Worm (Caenorhabditis elegans) whole organism, young adult: ENCODE measurements around the gene dgk-5.

ENCODE experiments used
- Y79H2A.3 ChIP-seq: fragments of 200-800 bp; sonication (Bioruptor generic); conservative IDR thresholded peaks from 2 replicates; pipeline ENCODE4 v1.3.6; 2022; ENCODE audit warnings: missing genetic modification reagents, missing genetic modification characterization, missing compliant biosample characterization
- Y95B8A.8 ChIP-seq: fragments of 200-800 bp; sonication (Bioruptor generic); IDR thresholded peaks from 2 replicates; pipeline ENCODE4 v1.3.6; 2022; ENCODE audit warnings: missing genetic modification reagents, missing genetic modification characterization, missing compliant biosample characterization
- ama-1 ChIP-seq, 3 experiments: fragments of 150-350 bp in 1 of 3; sonication (generic microtip) in 2 of 3; optimal IDR thresholded peaks; 2 replicates each; lab custom pipeline; 2014 to 2018; ENCODE audit warnings: missing biosample characterization in 2 of 3, missing genetic modification characterization in 2 of 3, missing genetic modification reagents in 2 of 3
- cebp-1 ChIP-seq, 2 experiments: fragments of 200-800 bp in 1 of 2; sonication (Bioruptor generic) in 1 of 2; sonication (generic microtip) in 1 of 2; IDR thresholded peaks in 1 of 2; optimal IDR thresholded peaks in 1 of 2; 2 replicates each; pipeline versions ENCODE4 v1.3.6 to Lab custom; 2017 to 2022; ENCODE audit warnings: missing compliant biosample characterization in 2 of 2, missing genetic modification characterization in 2 of 2, mild to moderate bottlenecking in 1 of 2, missing genetic modification reagents in 1 of 2, moderate library complexity in 1 of 2
- dox-1 ChIP-seq: fragments of 200-800 bp; sonication (Bioruptor generic); IDR thresholded peaks from 2 replicates; pipeline ENCODE4 v1.3.6; 2022; ENCODE audit warnings: missing genetic modification reagents, missing genetic modification characterization, missing compliant biosample characterization
- efl-1 ChIP-seq: fragments of 150-350 bp; optimal IDR thresholded peaks from 2 replicates; lab custom pipeline; 2014; ENCODE audit warnings: missing biosample characterization, missing genetic modification reagents, missing genetic modification characterization
- mes-4 ChIP-seq: sonication (generic microtip); optimal IDR thresholded peaks from 2 replicates; lab custom pipeline; 2016; ENCODE audit warnings: missing genotype, missing genetic modification characterization, missing compliant biosample characterization
- nfya-1 ChIP-seq: sonication (generic microtip); optimal IDR thresholded peaks from 2 replicates; lab custom pipeline; 2017; ENCODE audit warnings: antibody characterized with exemption, missing compliant biosample characterization, missing genetic modification characterization, borderline replicate concordance; ENCODE audit not compliant: insufficient read depth
- unc-62 ChIP-seq: fragments of 150-350 bp; optimal IDR thresholded peaks from 2 replicates; lab custom pipeline; 2014; ENCODE audit warnings: missing biosample characterization, missing genetic modification reagents, missing genetic modification characterization
- zfh-2 ChIP-seq: fragments of 200-800 bp; sonication (Bioruptor generic); conservative IDR thresholded peaks from 2 replicates; pipeline ENCODE4 v1.3.6; 2022; ENCODE audit warnings: missing genetic modification reagents, missing genetic modification characterization, missing compliant biosample characterization

DNA sequence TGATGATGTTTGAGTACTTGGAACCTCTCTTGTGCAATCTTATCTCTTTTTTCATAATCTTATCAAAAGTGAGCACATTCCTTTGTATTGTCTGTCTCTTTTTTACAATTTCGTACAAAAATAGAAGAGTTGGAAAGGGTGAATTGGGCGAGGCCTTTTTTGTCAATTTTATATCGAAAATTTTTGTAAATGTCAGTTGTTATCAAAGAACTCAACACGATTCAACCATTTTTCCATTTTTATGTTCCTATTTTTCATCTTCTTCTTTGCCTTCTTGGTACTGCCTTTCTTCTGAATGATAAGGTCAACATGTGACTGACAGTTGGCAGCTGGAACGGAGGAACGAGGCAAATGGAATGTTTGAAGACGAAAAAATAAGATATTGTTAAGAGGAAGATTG, 57.1 kb downstream of the dgk-5 start:
- TF ChIP-seq cebp-1 (GFP tag; IDR thresholded peaks at IDR 0.05; lab: Robert Waterston, UW) (no peak), cebp-1 (tag; optimal IDR thresholded peaks at IDR 0.05; lab: Kevin White, UChicago) (peak; percentile 16), Y79H2A.3 (no peak), efl-1 (GFP tag; lab: Kevin White, UChicago) (no peak), unc-62 (GFP tag; lab: Kevin White, UChicago) (peak; percentile 33), dox-1 (GFP tag; lab: Robert Waterston, UW) (peak; percentile 31; the same call in 1 of the 2 replicates), nfya-1 (tag; lab: Kevin White, UChicago) (no peak), ama-1 (optimal IDR thresholded peaks at IDR 0.05; lab: Kevin White, UChicago) (no peak), ama-1 (GFP tag; optimal IDR thresholded peaks at IDR 0.05; lab: Kevin White, UChicago) (no peak), zfh-2 (GFP tag; lab: Robert Waterston, UW) (no peak), Y95B8A.8 (GFP tag; lab: Robert Waterston, UW) (no peak), mes-4 (tag; lab: Kevin White, UChicago) (no peak)
